Fruit fly (Drosophila melanogaster): ENCODE data around the gene Hsp27.

The Hsp27 gene

dm6 chr3L:9358713-9359040 lies 25.2 kb upstream of the Hsp27 start, which contains the start of the genes UGP and Svip (continued):
- TF ChIP-seq CG12391 (tag; optimal IDR thresholded peaks at IDR 0.05) = peak; percentile 24
- no peak for TF ChIP-seq sim (GFP tag; IDR thresholded peaks at IDR 0.05)
- TF ChIP-seq CG17186 (GFP tag; optimal IDR thresholded peaks at IDR 0.05) = peak; percentile 99
- peak; percentile 24 for TF ChIP-seq CG10267 (tag; optimal IDR thresholded peaks at IDR 0.05)
- peak; percentile 4 for TF ChIP-seq CG13296 (GFP tag; optimal IDR thresholded peaks at IDR 0.05)
- peak; percentile 24; the same call in 1 of the 2 replicates for TF ChIP-seq slbo (GFP tag; IDR thresholded peaks at IDR 0.05)
- TF ChIP-seq pzg (GFP tag; optimal IDR thresholded peaks at IDR 0.05) = peak; percentile 51
- TF ChIP-seq ci (GFP tag; IDR thresholded peaks at IDR 0.05) = 0 out of 3 replicates have a peak, but pooled peaks have one; percentile 26
- peak in 1 of 2 experiments; percentile 85 for TF ChIP-seq insv (GFP tag; optimal IDR thresholded peaks at IDR 0.05)
- peak; percentile 3 for TF ChIP-seq Ets97D (GFP tag; optimal IDR thresholded peaks at IDR 0.05)
- TF ChIP-seq chinmo (GFP tag; IDR thresholded peaks at IDR 0.05; ENCODE audit: partially characterized antibody) = 0 out of 4 replicates have a peak, but pooled peaks have one; percentile 57
- peak; percentile 15 for TF ChIP-seq BEAF-32 (GFP tag; optimal IDR thresholded peaks at IDR 0.05)
- TF ChIP-seq Ada2b (GFP tag; IDR thresholded peaks at IDR 0.05) = peak; percentile 30; the same call in 1 of the 2 replicates
- TF ChIP-seq sug (tag; optimal IDR thresholded peaks at IDR 0.05) = peak; percentile 3
- TF ChIP-seq Dip3 (GFP tag; optimal IDR thresholded peaks at IDR 0.05) = no peak
- no peak for TF ChIP-seq usp (GFP tag; optimal IDR thresholded peaks at IDR 0.05)
- no peak for TF ChIP-seq Meics (GFP tag; optimal IDR thresholded peaks at IDR 0.05)
- TF ChIP-seq CoRest (tag; optimal IDR thresholded peaks at IDR 0.05) = peak; percentile 3
- TF ChIP-seq NfI (GFP tag; optimal IDR thresholded peaks at IDR 0.05) = peak; percentile 11
- TF ChIP-seq sna (GFP tag; IDR thresholded peaks at IDR 0.05; ENCODE audit: partially characterized antibody) = 0 out of 2 replicates have a peak, but pooled peaks have one; percentile 20
- TF ChIP-seq hbn (GFP tag; IDR thresholded peaks at IDR 0.05; ENCODE audit: partially characterized antibody) = peak; percentile 25; the same call in 1 of the 2 replicates
- peak; percentile 97 for TF ChIP-seq CG17385 (GFP tag; optimal IDR thresholded peaks at IDR 0.05)
- peak; percentile 77 to 95 for TF ChIP-seq crp (GFP tag; optimal IDR thresholded peaks at IDR 0.05)
- TF ChIP-seq CG30020 (tag; optimal IDR thresholded peaks at IDR 0.05) = no peak
- TF ChIP-seq CG17568 (GFP tag; optimal IDR thresholded peaks at IDR 0.05) = peak; percentile 25
- no peak for TF ChIP-seq zfh2 (GFP tag; optimal IDR thresholded peaks at IDR 0.05)
- peak; percentile 52 for TF ChIP-seq scrt (GFP tag; optimal IDR thresholded peaks at IDR 0.05)
- TF ChIP-seq exex (tag; optimal IDR thresholded peaks at IDR 0.05) = peak; percentile 13
- peak; percentile 9 for TF ChIP-seq gfzf (GFP tag; optimal IDR thresholded peaks at IDR 0.05)
- TF ChIP-seq CG8290 (GFP tag; optimal IDR thresholded peaks at IDR 0.05) = no peak
- peak in 1 of 2 experiments; percentile 21 for TF ChIP-seq CG8290 (tag; optimal IDR thresholded peaks at IDR 0.05)
- TF ChIP-seq CG4360 (GFP tag; IDR thresholded peaks at IDR 0.05) = 0 out of 2 replicates have a peak, but pooled peaks have one; percentile 5
- TF ChIP-seq CG4282 (GFP tag; optimal IDR thresholded peaks at IDR 0.05) = peak; percentile 27
- peak; percentile 41 for TF ChIP-seq CG1603 (tag; optimal IDR thresholded peaks at IDR 0.05)
- no peak for TF ChIP-seq trh (GFP tag; optimal IDR thresholded peaks at IDR 0.05)
- peak in 1 of 2 experiments; percentile 9 for TF ChIP-seq Hr51 (GFP tag; optimal IDR thresholded peaks at IDR 0.05)
- TF ChIP-seq CG15514 (GFP tag; optimal IDR thresholded peaks at IDR 0.05) = peak; percentile 39
- peak; percentile 15 for TF ChIP-seq CG2116 (GFP tag; optimal IDR thresholded peaks at IDR 0.05)
- peak; percentile 52 for TF ChIP-seq CG4617 (GFP tag; optimal IDR thresholded peaks at IDR 0.05; ENCODE audit: borderline replicate concordance)
- TF ChIP-seq jumu (GFP tag; optimal IDR thresholded peaks at IDR 0.05) = no peak
- TF ChIP-seq CG12659 (GFP tag; optimal IDR thresholded peaks at IDR 0.05) = peak; percentile 17
- TF ChIP-seq CG2678 (tag; optimal IDR thresholded peaks at IDR 0.05) = peak; percentile 1
- TF ChIP-seq CG11695 (GFP tag; IDR thresholded peaks at IDR 0.05) = 0 out of 3 replicates have a peak, but pooled peaks have one; percentile 21
- peak; percentile 21 for TF ChIP-seq Dp (GFP tag; optimal IDR thresholded peaks at IDR 0.05)
- no peak for TF ChIP-seq HLH54F (GFP tag; optimal IDR thresholded peaks at IDR 0.05)
- TF ChIP-seq Atf6 (GFP tag; IDR thresholded peaks at IDR 0.05) = 0 out of 2 replicates have a peak, but pooled peaks have one; percentile 8
- no peak for TF ChIP-seq CG31388 (GFP tag; optimal IDR thresholded peaks at IDR 0.05)
- peak; percentile 7 for TF ChIP-seq CG12299 (tag; optimal IDR thresholded peaks at IDR 0.05)
- no peak for TF ChIP-seq Side (GFP tag; optimal IDR thresholded peaks at IDR 0.05)
